Fruit fly (Drosophila melanogaster) whole organism, embryonic: ENCODE measurements around the gene gammaTub37C.
A peak's percentile ranks its signal among the peaks of the same experiment; 100 is the strongest.

Experiments used
- Atf3 ChIP-seq: fragments of 200-800 bp; sonication (Bioruptor generic); optimal IDR thresholded peaks from 3 replicates; lab custom pipeline; 2016; ENCODE audit warnings: missing biosample characterization, missing genetic modification characterization
- Awh ChIP-seq: fragments of 200-800 bp; sonication (Bioruptor generic); IDR thresholded peaks from 2 replicates; pipeline ENCODE4, ENCODE4 v1.3.6; 2022; ENCODE audit warnings: missing biosample characterization, missing genetic modification characterization
- CG10267 ChIP-seq: fragments of 200-800 bp; sonication (Bioruptor generic); optimal IDR thresholded peaks from 2 replicates; lab custom pipeline; 2018; ENCODE audit warnings: missing biosample characterization, mild to moderate bottlenecking, missing genetic modification characterization, moderate library complexity
- CG10274 ChIP-seq: fragments of 200-800 bp; sonication (Bioruptor generic); optimal IDR thresholded peaks from 3 replicates; lab custom pipeline; 2017; ENCODE audit warnings: missing biosample characterization, mild to moderate bottlenecking, missing genetic modification characterization
- CG11456 ChIP-seq: fragments of 200-800 bp; sonication (Bioruptor generic); IDR thresholded peaks from 3 replicates; pipeline ENCODE4 v1.3.6; 2022; ENCODE audit warnings: missing biosample characterization, missing genetic modification characterization
- CG11723 ChIP-seq: fragments of 200-800 bp; sonication (Bioruptor generic); optimal IDR thresholded peaks from 2 replicates; lab custom pipeline; 2017; ENCODE audit warnings: missing biosample characterization, mild to moderate bottlenecking, missing genetic modification characterization
- CG13894 ChIP-seq: fragments of 200-800 bp; sonication (Bioruptor generic); optimal IDR thresholded peaks from 3 replicates; lab custom pipeline; 2018; ENCODE audit warnings: missing biosample characterization, mild to moderate bottlenecking, missing genetic modification characterization, moderate library complexity
- CG14860 ChIP-seq: fragments of 200-800 bp; sonication (Bioruptor generic); IDR thresholded peaks from 3 replicates; pipeline ENCODE4 v1.3.6; 2022; ENCODE audit warnings: missing biosample characterization, missing genetic modification characterization; ENCODE audit not compliant: partially characterized antibody
- CG15696 ChIP-seq: fragments of 200-800 bp; sonication (Bioruptor generic); optimal IDR thresholded peaks from 2 replicates; lab custom pipeline; 2019; ENCODE audit warnings: missing biosample characterization, mild to moderate bottlenecking, missing genetic modification characterization, moderate library complexity
- CG17802 ChIP-seq: fragments of 200-800 bp; sonication (Bioruptor generic); optimal IDR thresholded peaks from 2 replicates; lab custom pipeline; 2018; ENCODE audit warnings: missing biosample characterization, mild to moderate bottlenecking, missing genetic modification characterization, moderate library complexity
- CG17912 ChIP-seq: fragments of 200-800 bp; sonication (Bioruptor generic); optimal IDR thresholded peaks from 2 replicates; lab custom pipeline; 2018; ENCODE audit warnings: missing biosample characterization, mild to moderate bottlenecking, missing genetic modification characterization
- CG3407 ChIP-seq: fragments of 200-800 bp; sonication (Bioruptor generic); optimal IDR thresholded peaks from 2 replicates; lab custom pipeline; 2018; ENCODE audit warnings: missing biosample characterization, mild to moderate bottlenecking, missing genetic modification characterization
- CG5180 ChIP-seq: fragments of 200-800 bp; sonication (Bioruptor generic); optimal IDR thresholded peaks from 3 replicates; lab custom pipeline; 2017; ENCODE audit warnings: missing biosample characterization, missing genetic modification characterization, mild to moderate bottlenecking, moderate library complexity, missing genetic modification reagents
- CG6272 ChIP-seq: fragments of 200-800 bp; sonication (Bioruptor generic); IDR thresholded peaks from 2 replicates; pipeline ENCODE4 v1.3.6; 2022; ENCODE audit warnings: missing biosample characterization, missing genetic modification characterization
- CG6854 ChIP-seq: fragments of 200-800 bp; sonication (Bioruptor generic); optimal IDR thresholded peaks from 3 replicates; lab custom pipeline; 2017; ENCODE audit warnings: missing biosample characterization, mild to moderate bottlenecking, missing genetic modification characterization
- CG7839 ChIP-seq: fragments of 200-800 bp; sonication (Bioruptor generic); optimal IDR thresholded peaks from 3 replicates; lab custom pipeline; 2018; ENCODE audit warnings: missing biosample characterization, mild to moderate bottlenecking, missing genetic modification characterization, moderate library complexity
- CG9609 ChIP-seq: fragments of 200-800 bp; sonication (Bioruptor generic); optimal IDR thresholded peaks from 3 replicates; lab custom pipeline; 2016; ENCODE audit warnings: missing biosample characterization, missing genetic modification characterization
- CTCF ChIP-seq: fragments of 200-800 bp; sonication (Bioruptor generic); optimal IDR thresholded peaks from 2 replicates; lab custom pipeline; 2017; ENCODE audit warnings: missing biosample characterization, mild to moderate bottlenecking, missing genetic modification characterization, moderate library complexity
- D19A ChIP-seq: fragments of 200-800 bp; optimal IDR thresholded peaks from 3 replicates; lab custom pipeline; 2019; ENCODE audit warnings: missing biosample characterization, mild to moderate bottlenecking, missing genetic modification characterization, moderate library complexity
- Ets65A ChIP-seq: fragments of 200-800 bp; sonication (Bioruptor generic); peaks from one replicate; lab custom pipeline; 2016; ENCODE audit warnings: missing biosample characterization, missing genetic modification characterization
- Fer1 ChIP-seq: fragments of 200-800 bp; sonication (Bioruptor generic); optimal IDR thresholded peaks from 2 replicates; lab custom pipeline; 2017; ENCODE audit warnings: missing biosample characterization, mild to moderate bottlenecking, missing genetic modification characterization
- H15 ChIP-seq: fragments of 200-800 bp; sonication (Bioruptor generic); IDR thresholded peaks from 3 replicates; pipeline ENCODE4 v1.3.6; 2022; ENCODE audit warnings: missing biosample characterization, missing genetic modification characterization
- HLH54F ChIP-seq: fragments of 200-800 bp; sonication (Bioruptor generic); optimal IDR thresholded peaks from 3 replicates; lab custom pipeline; 2016; ENCODE audit warnings: missing biosample characterization, missing genetic modification characterization
- MTF-1 ChIP-seq: fragments of 200-800 bp; sonication (Bioruptor generic); optimal IDR thresholded peaks from 2 replicates; lab custom pipeline; 2018; ENCODE audit warnings: missing biosample characterization, mild to moderate bottlenecking, missing genetic modification characterization, borderline replicate concordance
- Oaz ChIP-seq: fragments of 200-800 bp; sonication (Bioruptor generic); IDR thresholded peaks from 2 replicates; pipeline ENCODE4 v1.3.6; 2022; ENCODE audit warnings: missing biosample characterization, missing genetic modification characterization
- Rfx ChIP-seq: fragments of 200-800 bp; sonication (Bioruptor generic); IDR thresholded peaks from 2 replicates; pipeline ENCODE4 v1.3.6; 2022; ENCODE audit warnings: missing biosample characterization, missing genetic modification characterization
- Spps ChIP-seq: fragments of 200-800 bp; sonication (Bioruptor generic); optimal IDR thresholded peaks from 2 replicates; lab custom pipeline; 2018; ENCODE audit warnings: missing biosample characterization, mild to moderate bottlenecking, missing genetic modification characterization
- Vsx1 ChIP-seq: fragments of 200-800 bp; sonication (Bioruptor generic); optimal IDR thresholded peaks from 2 replicates; lab custom pipeline; 2017; ENCODE audit warnings: missing biosample characterization, mild to moderate bottlenecking, missing genetic modification characterization, missing genetic modification reagents
- abd-A ChIP-seq: fragments of 200-800 bp; sonication (Bioruptor generic); optimal IDR thresholded peaks from 3 replicates; lab custom pipeline; 2019; ENCODE audit warnings: missing biosample characterization, mild to moderate bottlenecking, missing genetic modification characterization, moderate library complexity
- ac ChIP-seq: fragments of 200-800 bp; sonication (Bioruptor generic); optimal IDR thresholded peaks from 3 replicates; lab custom pipeline; 2017; ENCODE audit warnings: missing biosample characterization, mild to moderate bottlenecking, missing genetic modification characterization
- bowl ChIP-seq: fragments of 200-800 bp; sonication (Bioruptor generic); IDR thresholded peaks from 2 replicates; pipeline ENCODE4 v1.3.6; 2022; ENCODE audit warnings: missing biosample characterization, missing genetic modification characterization
- dmrt99B ChIP-seq: fragments of 200-800 bp; sonication (Bioruptor generic); optimal IDR thresholded peaks from 2 replicates; lab custom pipeline; 2018; ENCODE audit warnings: missing biosample characterization, mild to moderate bottlenecking, missing genetic modification characterization, moderate library complexity
- exex ChIP-seq: fragments of 200-800 bp; sonication (Bioruptor generic); optimal IDR thresholded peaks from 4 replicates; lab custom pipeline; 2018; ENCODE audit warnings: missing biosample characterization, mild to moderate bottlenecking, missing genetic modification characterization, moderate library complexity
- gcm ChIP-seq: fragments of 200-800 bp; sonication (Bioruptor generic); optimal IDR thresholded peaks from 2 replicates; lab custom pipeline; 2019; ENCODE audit warnings: missing biosample characterization, mild to moderate bottlenecking, missing genetic modification characterization, moderate library complexity
- gem ChIP-seq: fragments of 200-800 bp; sonication (Bioruptor generic); optimal IDR thresholded peaks from 2 replicates; lab custom pipeline; 2019; ENCODE audit warnings: missing biosample characterization, mild to moderate bottlenecking, missing genetic modification characterization, moderate library complexity
- grau ChIP-seq: fragments of 200-800 bp; optimal IDR thresholded peaks from 3 replicates; lab custom pipeline; 2019; ENCODE audit warnings: missing biosample characterization, mild to moderate bottlenecking, missing genetic modification characterization, moderate library complexity
- lab ChIP-seq: fragments of 200-800 bp; sonication (Bioruptor generic); optimal IDR thresholded peaks from 3 replicates; lab custom pipeline; 2017; ENCODE audit warnings: missing biosample characterization, missing genetic modification characterization, mild to moderate bottlenecking, moderate library complexity, missing genetic modification reagents
- nerfin-1 ChIP-seq: fragments of 200-800 bp; sonication (Bioruptor generic); optimal IDR thresholded peaks from 3 replicates; lab custom pipeline; 2019; ENCODE audit warnings: missing biosample characterization, mild to moderate bottlenecking, missing genetic modification characterization, moderate library complexity
- nmo ChIP-seq: fragments of 200-800 bp; sonication (Bioruptor generic); optimal IDR thresholded peaks from 2 replicates; lab custom pipeline; 2018; ENCODE audit warnings: missing biosample characterization, mild to moderate bottlenecking, missing genetic modification characterization, moderate library complexity
- nom ChIP-seq: fragments of 200-800 bp; sonication (Bioruptor generic); optimal IDR thresholded peaks from 2 replicates; lab custom pipeline; 2017; ENCODE audit warnings: missing biosample characterization, missing genetic modification characterization, mild to moderate bottlenecking, moderate library complexity, missing genetic modification reagents
- pan ChIP-seq, 4 experiments: fragments of >200 bp in 3 of 4; fragments of 200-800 bp in 1 of 4; sonication (Bioruptor generic) in 1 of 4; optimal IDR thresholded peaks in 3 of 4; IDR thresholded peaks in 1 of 4; 2 replicates each; pipeline versions ENCODE4 v1.3.6 to Lab custom; 2017 to 2022; ENCODE audit warnings: missing biosample characterization in 2 of 4, missing genetic modification characterization in 2 of 4, mixed read lengths in 1 of 4
- pb ChIP-seq: fragments of 200-800 bp; sonication (Bioruptor generic); optimal IDR thresholded peaks from 3 replicates; lab custom pipeline; 2016; ENCODE audit warnings: missing biosample characterization, missing genetic modification characterization
- pum ChIP-seq: fragments of 200-800 bp; sonication (Bioruptor generic); optimal IDR thresholded peaks from 2 replicates; lab custom pipeline; 2016; ENCODE audit warnings: missing biosample characterization, missing genetic modification characterization
- salm ChIP-seq: fragments of 200-800 bp; sonication (Bioruptor generic); optimal IDR thresholded peaks from 2 replicates; lab custom pipeline; 2018; ENCODE audit warnings: missing biosample characterization, mild to moderate bottlenecking, missing genetic modification characterization
- stc ChIP-seq: fragments of 200-800 bp; sonication (Bioruptor generic); IDR thresholded peaks from 2 replicates; pipeline ENCODE4 v1.3.6; 2022; ENCODE audit warnings: missing biosample characterization, missing genetic modification characterization
- tgo ChIP-seq: fragments of 200-800 bp; sonication (Bioruptor generic); IDR thresholded peaks from 3 replicates; pipeline ENCODE4 v1.3.6; 2022; ENCODE audit warnings: missing biosample characterization, missing genetic modification characterization
- tup ChIP-seq: fragments of 200-800 bp; sonication (Bioruptor generic); optimal IDR thresholded peaks from 2 replicates; lab custom pipeline; 2016; ENCODE audit warnings: missing biosample characterization, mild to moderate bottlenecking, missing genetic modification characterization, moderate library complexity
- tx ChIP-seq: fragments of 200-800 bp; sonication (Bioruptor generic); optimal IDR thresholded peaks from 2 replicates; lab custom pipeline; 2016; ENCODE audit warnings: missing biosample characterization, missing genetic modification characterization
- wdn ChIP-seq: fragments of 200-800 bp; sonication (Bioruptor generic); IDR thresholded peaks from 2 replicates; pipeline ENCODE4 v1.3.6; 2022; ENCODE audit warnings: missing biosample characterization, missing genetic modification characterization
- wor ChIP-seq: fragments of 200-800 bp; sonication (Bioruptor generic); IDR thresholded peaks from 2 replicates; pipeline ENCODE4 v1.3.6; 2022; ENCODE audit warnings: missing biosample characterization, missing genetic modification characterization

Gene gammaTub37C

DNA sequence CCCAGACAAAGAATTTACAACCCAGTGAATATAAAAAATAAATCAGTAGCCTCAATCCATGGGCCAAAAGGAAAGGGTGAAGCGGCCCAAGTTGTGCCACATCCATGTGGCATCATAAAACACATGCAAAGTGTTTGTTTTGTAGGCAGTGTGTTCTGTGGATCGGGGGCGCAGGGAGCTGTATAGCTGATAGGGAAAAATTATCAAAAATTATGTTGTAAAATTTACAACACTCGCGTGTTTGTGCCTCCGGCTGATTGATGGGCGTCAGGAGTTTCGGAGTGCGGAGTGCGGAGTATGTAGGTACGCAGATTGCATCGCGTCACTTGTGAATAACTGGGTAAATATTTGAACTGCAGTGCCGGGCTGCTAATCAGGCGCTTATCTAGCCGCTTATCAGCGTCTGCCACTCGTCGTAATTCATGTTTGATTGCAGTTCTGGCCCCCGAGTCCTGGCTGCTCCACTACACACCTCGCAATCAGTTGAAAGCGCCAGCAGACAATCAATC lies 6.3 kb upstream of the gammaTub37C start (continued):
- TF ChIP-seq CG15696 (tag; lab: Kevin White, UChicago) (peak; percentile 24), CG7839 (tag; lab: Kevin White, UChicago) (peak; percentile 16), CG13894 (tag; lab: Kevin White, UChicago) (peak; percentile 21), dmrt99B (peak; percentile 45), tgo (GFP tag; lab: Robert Waterston, UW) (no peak), nmo (peak; percentile 36), HLH54F (GFP tag; lab: Kevin White, UChicago) (no peak), nom (no peak), pan (optimal IDR thresholded peaks at IDR 0.05; lab: Kevin White, UChicago) (no peak), pan (GFP tag; optimal IDR thresholded peaks at IDR 0.05 in 1 of 2, IDR thresholded peaks at IDR 0.05 in 1 of 2) (no peak), salm (tag; lab: Kevin White, UChicago) (peak; percentile 38), CG14860 (GFP tag; lab: Robert Waterston, UW) (no peak), CG6272 (no peak), CG11456 (GFP tag; lab: Robert Waterston, UW) (no peak), tx (no peak), CG10274 (GFP tag; lab: Kevin White, UChicago) (no peak), stc (GFP tag; lab: Robert Waterston, UW) (no peak), Rfx (GFP tag; lab: Robert Waterston, UW) (no peak), ac (GFP tag; lab: Kevin White, UChicago) (peak; percentile 37), CG6854 (GFP tag; lab: Kevin White, UChicago) (no peak), Awh (GFP tag; lab: Robert Waterston, UW) (peak; percentile 52; the same call in 1 of the 2 replicates), nerfin-1 (tag; lab: Kevin White, UChicago) (peak; percentile 64), pb (GFP tag; lab: Kevin White, UChicago) (no peak), CG10267 (peak; percentile 6), abd-A (no peak), exex (tag; lab: Kevin White, UChicago) (peak; percentile 72), CG17912 (no peak), bowl (GFP tag; lab: Robert Waterston, UW) (no peak), CG3407 (GFP tag; lab: Kevin White, UChicago) (peak; percentile 52), gem (tag; lab: Kevin White, UChicago) (no peak), CG11723 (GFP tag; lab: Kevin White, UChicago) (peak; percentile 26), MTF-1 (peak; percentile 38), H15 (GFP tag; lab: Robert Waterston, UW) (no peak), wor (no peak), CG17802 (tag; lab: Kevin White, UChicago) (no peak), Vsx1 (GFP tag; lab: Kevin White, UChicago) (peak; percentile 75), Spps (tag; lab: Kevin White, UChicago) (peak; percentile 38), Atf3 (no peak), CG9609 (GFP tag; lab: Kevin White, UChicago) (no peak), CTCF (GFP tag; lab: Kevin White, UChicago) (peak; percentile 54), gcm (no peak), Ets65A (GFP tag; lab: Kevin White, UChicago) (no peak), Oaz (GFP tag; lab: Robert Waterston, UW) (no peak), tup (no peak), lab (GFP tag; lab: Kevin White, UChicago) (peak; percentile 46), D19A (peak; percentile 3), grau (no peak), Fer1 (GFP tag; lab: Kevin White, UChicago) (no peak), pum (GFP tag; lab: Kevin White, UChicago) (no peak), wdn (GFP tag; lab: Robert Waterston, UW) (no peak), CG5180 (GFP tag; lab: Kevin White, UChicago) (peak; percentile 64)
